Fruit fly (Drosophila melanogaster): ENCODE data around the gene CG6013.

CG6013 gene

DNA sequence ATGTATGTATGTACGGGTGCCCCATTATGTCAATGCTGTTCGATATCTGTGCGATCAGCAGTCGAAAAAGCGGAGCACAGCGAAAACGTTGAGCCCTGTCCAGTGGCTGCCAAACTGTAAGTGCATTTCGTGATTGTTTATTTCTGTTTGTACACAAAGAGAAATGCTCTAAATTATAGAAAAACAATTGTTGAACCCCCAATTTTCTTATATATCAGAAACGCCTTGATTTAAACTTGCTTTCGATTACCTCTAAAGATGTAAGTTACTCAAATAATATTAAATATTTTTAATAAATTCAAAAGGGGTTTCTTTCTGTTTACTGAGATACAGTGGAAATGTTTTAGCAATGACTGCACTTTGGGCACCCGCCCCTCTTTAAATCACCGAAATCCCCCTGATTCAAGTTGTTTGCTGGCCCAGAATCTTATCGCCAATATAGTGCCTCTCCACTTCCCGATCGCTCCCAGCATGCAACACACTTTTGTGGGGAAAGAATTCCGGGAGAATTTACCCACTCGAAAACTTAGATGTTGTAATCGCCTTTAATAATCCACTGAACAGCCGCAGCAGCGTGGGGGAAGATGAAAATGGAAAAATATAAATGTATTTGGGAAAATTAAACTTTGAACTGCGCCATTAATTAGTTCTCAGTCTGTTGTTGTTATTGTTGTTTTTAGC lies 16.4 kb upstream of the CG6013 start (continued):
- TF ChIP-seq so (GFP tag; IDR thresholded peaks at IDR 0.05) (no peak), CG16863 (GFP tag; optimal IDR thresholded peaks at IDR 0.05) (no peak), CG7928 (GFP tag; optimal IDR thresholded peaks at IDR 0.05) (no peak), CG13424 (tag; optimal IDR thresholded peaks at IDR 0.05) (peak; percentile 50), Atf-2 (GFP tag; optimal IDR thresholded peaks at IDR 0.05) (no peak), Doc3 (GFP tag; IDR thresholded peaks at IDR 0.05; ENCODE audit: partially characterized antibody) (no peak), Gug (GFP tag; IDR thresholded peaks at IDR 0.05) (no peak), Six4 (GFP tag; optimal IDR thresholded peaks at IDR 0.05) (peak; percentile 44), esg (GFP tag; conservative IDR thresholded peaks at IDR 0.05) (no peak), salm (tag; optimal IDR thresholded peaks at IDR 0.05) (no peak), CG14965 (GFP tag; optimal IDR thresholded peaks at IDR 0.05; ENCODE audit: borderline replicate concordance) (no peak), tup (GFP tag; optimal IDR thresholded peaks at IDR 0.05) (no peak), C15 (GFP tag; IDR thresholded peaks at IDR 0.05) (no peak), lmd (GFP tag; IDR thresholded peaks at IDR 0.05) (peak; percentile 56), CG10654 (GFP tag; optimal IDR thresholded peaks at IDR 0.05) (no peak), CG30020 (tag; optimal IDR thresholded peaks at IDR 0.05) (no peak), CG7271 (tag; optimal IDR thresholded peaks at IDR 0.05) (no peak), bab2 (GFP tag; optimal IDR thresholded peaks at IDR 0.05) (no peak), Taf1 (GFP tag; IDR thresholded peaks at IDR 0.05) (no peak), Lhr (GFP tag; optimal IDR thresholded peaks at IDR 0.05) (no peak), Vsx1 (GFP tag; optimal IDR thresholded peaks at IDR 0.05) (no peak), HLH4C (GFP tag; IDR thresholded peaks at IDR 0.05; ENCODE audit: partially characterized antibody) (no peak), Hand (GFP tag; optimal IDR thresholded peaks at IDR 0.05) (no peak), CG9876 (GFP tag; optimal IDR thresholded peaks at IDR 0.05) (no peak), row (GFP tag; IDR thresholded peaks at IDR 0.05) (peak; percentile 58), CG15269 (tag; optimal IDR thresholded peaks at IDR 0.05) (peak; percentile 22), CG16779 (GFP tag; IDR thresholded peaks at IDR 0.05) (no peak), CG9437 (GFP tag; optimal IDR thresholded peaks at IDR 0.05) (peak; percentile 20), bbx (GFP tag; IDR thresholded peaks at IDR 0.05; ENCODE audit: partially characterized antibody) (no peak), Sin3A (optimal IDR thresholded peaks at IDR 0.05) (no peak), CG12104 (GFP tag; optimal IDR thresholded peaks at IDR 0.05) (no peak), CG9609 (GFP tag; optimal IDR thresholded peaks at IDR 0.05) (no peak), nau (GFP tag; optimal IDR thresholded peaks at IDR 0.05) (no peak), MBD-R2 (GFP tag; IDR thresholded peaks at IDR 0.05) (no peak), lbe (GFP tag; optimal IDR thresholded peaks at IDR 0.05) (no peak), Meics (GFP tag; optimal IDR thresholded peaks at IDR 0.05) (no peak), grau (tag; optimal IDR thresholded peaks at IDR 0.05) (peak; percentile 45), scrt (GFP tag; optimal IDR thresholded peaks at IDR 0.05) (no peak), fd96Cb (tag; optimal IDR thresholded peaks at IDR 0.05) (peak; percentile 48), Dbx (GFP tag; IDR thresholded peaks at IDR 0.05) (no peak), eyg (GFP tag; optimal IDR thresholded peaks at IDR 0.05) (no peak), Ssrp (tag; optimal IDR thresholded peaks at IDR 0.05) (peak; percentile 68), CG4404 (GFP tag; IDR thresholded peaks at IDR 0.05) (no peak), emc (GFP tag; optimal IDR thresholded peaks at IDR 0.05) (no peak), Mes4 (GFP tag; optimal IDR thresholded peaks at IDR 0.05) (no peak), CG6765 (GFP tag; optimal IDR thresholded peaks at IDR 0.05) (no peak), sc (optimal IDR thresholded peaks at IDR 0.05) (no peak), sc (GFP tag; optimal IDR thresholded peaks at IDR 0.05) (peak; percentile 43), Rfx (GFP tag; IDR thresholded peaks at IDR 0.05) (0 out of 2 replicates have a peak, but pooled peaks have one; percentile 14), seq (GFP tag; IDR thresholded peaks at IDR 0.05) (no peak; the same call in 1 of the 2 replicates), CG6683 (GFP tag; optimal IDR thresholded peaks at IDR 0.05) (no peak)

Data from whole organism, embryonic.